Fruit fly (Drosophila melanogaster) whole organism, pupa: ENCODE measurements around the gene mRpL14.

Experiments
- CG10348 ChIP-seq: fragments of 200-800 bp; sonication (Bioruptor generic); IDR thresholded peaks from 2 replicates; pipeline ENCODE4 v1.3.6; 2022; ENCODE audit warnings: missing biosample characterization, missing genetic modification characterization
- CG12605 ChIP-seq: fragments of 200-800 bp; sonication (Bioruptor generic); IDR thresholded peaks from 2 replicates; pipeline ENCODE4 v1.3.6; 2022; ENCODE audit warnings: missing biosample characterization, missing genetic modification characterization
- CG13204 ChIP-seq: fragments of 200-800 bp; sonication (Bioruptor generic); optimal IDR thresholded peaks from 2 replicates; lab custom pipeline; 2018; ENCODE audit warnings: missing biosample characterization, mild to moderate bottlenecking, missing genetic modification characterization, moderate library complexity
- CG14655 ChIP-seq: fragments of 200-800 bp; sonication (Bioruptor generic); optimal IDR thresholded peaks from 3 replicates; lab custom pipeline; 2017; ENCODE audit warnings: mild to moderate bottlenecking, missing biosample characterization, missing genetic modification reagents, missing genetic modification characterization
- CG15710 ChIP-seq: fragments of 200-800 bp; sonication (Bioruptor generic); optimal IDR thresholded peaks from 2 replicates; lab custom pipeline; 2018; ENCODE audit warnings: missing biosample characterization, mild to moderate bottlenecking, missing genetic modification characterization, moderate library complexity
- CG17806 ChIP-seq: fragments of 200-800 bp; sonication (Bioruptor generic); optimal IDR thresholded peaks from 2 replicates; lab custom pipeline; 2018; ENCODE audit warnings: missing biosample characterization, mild to moderate bottlenecking, missing genetic modification characterization, moderate library complexity
- CG32121 ChIP-seq: fragments of 200-800 bp; sonication (Bioruptor generic); IDR thresholded peaks from 2 replicates; pipeline ENCODE4 v1.3.6; 2022; ENCODE audit warnings: missing biosample characterization, missing genetic modification characterization
- CG34367 ChIP-seq: fragments of 200-800 bp; sonication (Bioruptor generic); optimal IDR thresholded peaks from 2 replicates; lab custom pipeline; 2018; ENCODE audit warnings: missing biosample characterization, mild to moderate bottlenecking, missing genetic modification characterization
- CG4496 ChIP-seq: fragments of 200-800 bp; sonication (Bioruptor generic); IDR thresholded peaks from 3 replicates; pipeline ENCODE4 v1.3.6; 2022; ENCODE audit warnings: missing biosample characterization, missing genetic modification characterization
- CG8159 ChIP-seq: fragments of 200-800 bp; sonication (Bioruptor generic); optimal IDR thresholded peaks from 3 replicates; lab custom pipeline; 2018; ENCODE audit warnings: missing biosample characterization, mild to moderate bottlenecking, missing genetic modification characterization, moderate library complexity
- CG8301 ChIP-seq: fragments of 200-800 bp; sonication (Bioruptor generic); optimal IDR thresholded peaks from 2 replicates; lab custom pipeline; 2018; ENCODE audit warnings: missing biosample characterization, mild to moderate bottlenecking, missing genetic modification characterization
- CG9948 ChIP-seq: fragments of 200-800 bp; sonication (Bioruptor generic); optimal IDR thresholded peaks from 2 replicates; lab custom pipeline; 2018; ENCODE audit warnings: missing biosample characterization, mild to moderate bottlenecking, missing genetic modification characterization, moderate library complexity
- D1 ChIP-seq: fragments of 200-800 bp; sonication (Bioruptor generic); optimal IDR thresholded peaks from 2 replicates; lab custom pipeline; 2018; ENCODE audit warnings: missing biosample characterization, mild to moderate bottlenecking, missing genetic modification characterization, moderate library complexity
- EcR ChIP-seq: fragments of 200-800 bp; sonication (Bioruptor generic); optimal IDR thresholded peaks from 3 replicates; lab custom pipeline; 2019; ENCODE audit warnings: missing biosample characterization, missing genetic modification characterization, mild to moderate bottlenecking, moderate library complexity, missing genetic modification reagents
- Ets98B ChIP-seq: fragments of 200-800 bp; sonication (Bioruptor generic); IDR thresholded peaks from 2 replicates; pipeline ENCODE4 v1.3.6; 2022; ENCODE audit warnings: missing biosample characterization, missing genetic modification characterization
- Pif1A ChIP-seq: fragments of 200-800 bp; sonication (Bioruptor generic); optimal IDR thresholded peaks from 3 replicates; lab custom pipeline; 2016; ENCODE audit warnings: missing biosample characterization, missing genetic modification characterization
- Pif1B ChIP-seq: fragments of 200-800 bp; sonication (Bioruptor generic); optimal IDR thresholded peaks from 3 replicates; lab custom pipeline; 2016; ENCODE audit warnings: missing biosample characterization, missing genetic modification characterization
- Snoo ChIP-seq: fragments of 200-800 bp; sonication (Bioruptor generic); optimal IDR thresholded peaks from 3 replicates; lab custom pipeline; 2017; ENCODE audit warnings: missing biosample characterization, mild to moderate bottlenecking, missing genetic modification characterization, inconsistent platforms
- fd96Ca ChIP-seq: fragments of 200-800 bp; sonication (Bioruptor generic); IDR thresholded peaks from 3 replicates; pipeline ENCODE4 v1.3.6; 2022; ENCODE audit warnings: missing biosample characterization, missing genetic modification characterization
- gl ChIP-seq: fragments of 200-800 bp; sonication (Bioruptor generic); optimal IDR thresholded peaks from 2 replicates; lab custom pipeline; 2018; ENCODE audit warnings: missing biosample characterization, mild to moderate bottlenecking, missing genetic modification characterization
- rn ChIP-seq: fragments of 200-800 bp; sonication (Bioruptor generic); IDR thresholded peaks from 2 replicates; pipeline ENCODE4 v1.3.6; 2022; ENCODE audit warnings: missing biosample characterization, missing genetic modification characterization

The mRpL14 gene

DNA sequence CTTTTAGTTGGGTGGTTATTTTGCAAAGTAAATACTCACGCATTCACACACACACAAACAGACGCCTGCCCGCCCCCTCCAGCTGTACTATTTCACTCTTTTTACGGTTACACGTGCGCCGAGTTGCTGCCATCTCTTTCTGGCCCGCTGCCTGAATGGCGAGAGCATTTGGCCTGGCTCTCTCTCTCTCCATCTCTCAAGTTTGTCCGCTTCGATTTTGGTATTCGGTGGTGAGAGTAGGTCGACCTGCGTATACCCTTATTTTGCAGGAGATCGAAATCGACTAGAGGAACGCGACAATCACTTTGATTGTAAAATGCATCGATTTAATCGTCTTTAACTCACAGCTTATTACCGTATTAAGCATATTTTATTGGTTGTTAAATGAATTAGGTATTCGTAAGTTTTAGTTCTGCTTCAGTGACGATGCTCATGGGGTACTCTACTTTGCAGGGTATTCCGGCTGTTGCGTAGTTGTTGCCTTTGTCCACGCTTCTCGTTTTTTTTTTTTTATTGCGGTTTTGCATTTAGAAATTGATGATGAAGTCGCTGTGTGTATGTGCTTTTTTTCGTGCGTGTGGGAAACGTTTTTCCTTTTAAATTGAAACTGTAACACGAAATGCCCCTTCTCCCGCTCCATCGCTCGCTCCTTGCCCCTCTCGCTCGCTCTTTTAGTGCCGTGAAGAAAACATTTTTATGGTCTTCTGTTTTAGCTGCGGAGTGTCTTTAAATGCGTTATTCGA is 40.5 kb downstream of the mRpL14 start:
- TF ChIP-seq CG4496 (GFP tag; lab: Robert Waterston, UW) (peak; percentile 65; the same call in 1 of the 3 replicates), D1 (tag; lab: Kevin White, UChicago) (peak; percentile 35), CG8159 (tag; lab: Kevin White, UChicago) (peak; percentile 81), CG12605 (GFP tag; lab: Robert Waterston, UW) (peak; percentile 56), Snoo (tag; lab: Kevin White, UChicago) (peak; percentile 75), Ets98B (GFP tag; lab: Robert Waterston, UW) (peak; percentile 66), CG10348 (GFP tag; lab: Robert Waterston, UW) (no peak; the same call in 1 of the 2 replicates), CG9948 (tag; lab: Kevin White, UChicago) (peak; percentile 63), rn (peak; percentile 43; the same call in 1 of the 2 replicates), CG13204 (GFP tag; lab: Kevin White, UChicago) (peak; percentile 53), CG32121 (GFP tag; lab: Robert Waterston, UW) (peak; percentile 56; the same call in 1 of the 2 replicates), fd96Ca (GFP tag; lab: Robert Waterston, UW) (peak; percentile 68; the same call in 2 of the 3 replicates), CG14655 (GFP tag; lab: Kevin White, UChicago) (peak; percentile 80), gl (peak; percentile 68), CG34367 (tag; lab: Kevin White, UChicago) (peak; percentile 70), CG15710 (tag; lab: Kevin White, UChicago) (peak; percentile 76), Pif1B (GFP tag; lab: Kevin White, UChicago) (peak; percentile 87), CG17806 (tag; lab: Kevin White, UChicago) (peak; percentile 76), EcR (GFP tag; lab: Kevin White, UChicago) (peak; percentile 68), Pif1A (peak; percentile 87), CG8301 (tag; lab: Kevin White, UChicago) (peak; percentile 82)

DNA sequence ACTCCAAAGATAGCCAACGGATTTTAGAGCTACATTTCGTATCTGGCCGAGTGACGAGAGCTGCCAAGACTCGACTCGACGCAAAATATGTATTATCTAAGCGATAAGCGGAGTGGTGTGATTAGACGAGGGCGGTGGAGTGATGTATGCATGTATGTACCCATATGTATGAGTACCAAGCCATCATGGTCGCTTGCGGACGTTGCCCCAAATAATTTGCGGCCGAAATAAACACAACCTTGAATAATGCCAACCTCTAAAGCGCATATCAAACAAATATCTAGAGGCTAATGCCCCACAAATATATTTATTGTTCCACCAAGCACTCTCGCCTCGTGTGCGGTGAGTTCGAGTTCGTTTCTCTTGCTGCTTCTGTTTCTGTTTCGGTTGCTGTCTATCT is 41.6 kb downstream of the mRpL14 start:
- TF ChIP-seq Pif1B (GFP tag; lab: Kevin White, UChicago) (no peak), Pif1A (no peak), CG10348 (GFP tag; lab: Robert Waterston, UW) (no peak), CG9948 (tag; lab: Kevin White, UChicago) (no peak), CG15710 (tag; lab: Kevin White, UChicago) (no peak), Snoo (tag; lab: Kevin White, UChicago) (no peak), CG8301 (tag; lab: Kevin White, UChicago) (no peak), CG14655 (GFP tag; lab: Kevin White, UChicago) (no peak), Ets98B (GFP tag; lab: Robert Waterston, UW) (no peak), CG12605 (GFP tag; lab: Robert Waterston, UW) (no peak), CG13204 (GFP tag; lab: Kevin White, UChicago) (no peak), fd96Ca (GFP tag; lab: Robert Waterston, UW) (no peak), rn (no peak), CG32121 (GFP tag; lab: Robert Waterston, UW) (no peak), EcR (GFP tag; lab: Kevin White, UChicago) (no peak), CG4496 (GFP tag; lab: Robert Waterston, UW) (no peak), CG17806 (tag; lab: Kevin White, UChicago) (no peak), CG8159 (tag; lab: Kevin White, UChicago) (no peak), gl (no peak)

DNA sequence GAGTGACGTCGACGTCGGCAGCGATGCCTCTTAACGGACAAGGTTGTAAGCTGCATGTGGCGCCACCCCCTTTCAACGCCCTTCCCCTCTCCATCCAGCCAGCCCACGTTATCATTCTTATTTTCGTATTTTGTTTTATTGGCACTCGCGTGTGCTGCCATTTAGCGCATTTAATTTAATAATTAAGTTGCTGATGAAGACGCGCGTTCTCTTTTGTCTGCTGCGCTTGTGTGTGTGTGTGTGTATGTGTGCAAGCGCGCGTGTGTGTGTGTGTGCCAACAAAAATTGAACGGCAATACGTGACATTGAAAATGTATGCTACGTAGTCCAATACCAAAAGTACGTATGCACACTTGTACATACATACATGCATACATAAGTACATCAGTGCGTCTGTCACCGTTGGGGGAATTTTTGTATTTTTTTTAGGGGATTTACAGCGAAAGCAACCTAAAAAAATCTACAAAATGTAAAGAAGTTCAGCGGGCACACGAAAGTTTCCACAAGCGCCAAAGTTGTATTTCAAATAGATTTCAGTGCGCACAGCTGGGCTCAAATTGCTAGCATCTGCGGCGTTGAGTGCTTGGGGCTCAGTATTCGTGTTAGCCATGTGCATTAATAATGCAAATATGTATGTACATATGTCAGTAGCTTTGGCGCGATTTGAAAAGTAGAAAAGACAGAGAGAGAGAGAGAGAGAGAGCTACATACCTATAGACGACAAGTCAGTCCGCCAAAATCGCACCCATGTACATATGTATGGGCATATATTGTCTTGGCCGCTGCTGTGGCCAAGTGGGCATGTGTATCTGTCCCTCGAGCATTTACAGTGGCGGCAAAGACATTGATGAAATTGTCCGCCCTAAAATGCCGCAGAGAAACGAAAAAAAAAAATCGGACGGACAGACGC is 42.6 kb downstream of the mRpL14 start:
- TF ChIP-seq Snoo (tag; lab: Kevin White, UChicago) = peak; percentile 63
- no peak for TF ChIP-seq EcR (GFP tag; lab: Kevin White, UChicago)
- TF ChIP-seq CG14655 (GFP tag; lab: Kevin White, UChicago) = peak; percentile 79
- TF ChIP-seq CG4496 (GFP tag; lab: Robert Waterston, UW) = peak; percentile 82
- peak; percentile 59 for TF ChIP-seq rn
- peak; percentile 28 for TF ChIP-seq CG13204 (GFP tag; lab: Kevin White, UChicago)
- TF ChIP-seq gl = peak; percentile 19
- TF ChIP-seq CG9948 (tag; lab: Kevin White, UChicago) = peak; percentile 60
- peak; percentile 64 for TF ChIP-seq CG15710 (tag; lab: Kevin White, UChicago)
- TF ChIP-seq CG10348 (GFP tag; lab: Robert Waterston, UW) = peak; percentile 60; the same call in 1 of the 2 replicates
- peak; percentile 80 for TF ChIP-seq CG32121 (GFP tag; lab: Robert Waterston, UW)
- TF ChIP-seq Pif1B (GFP tag; lab: Kevin White, UChicago) = peak; percentile 59
- TF ChIP-seq CG8301 (tag; lab: Kevin White, UChicago) = peak; percentile 70
- peak; percentile 85 for TF ChIP-seq fd96Ca (GFP tag; lab: Robert Waterston, UW)
- peak; percentile 60 for TF ChIP-seq CG17806 (tag; lab: Kevin White, UChicago)
- peak; percentile 70 for TF ChIP-seq CG8159 (tag; lab: Kevin White, UChicago)
- peak; percentile 45 for TF ChIP-seq CG34367 (tag; lab: Kevin White, UChicago)
- peak; percentile 73 for TF ChIP-seq Ets98B (GFP tag; lab: Robert Waterston, UW)
- TF ChIP-seq D1 (tag; lab: Kevin White, UChicago) = no peak
- peak; percentile 78 for TF ChIP-seq Pif1A
- TF ChIP-seq CG12605 (GFP tag; lab: Robert Waterston, UW) = peak; percentile 46

DNA sequence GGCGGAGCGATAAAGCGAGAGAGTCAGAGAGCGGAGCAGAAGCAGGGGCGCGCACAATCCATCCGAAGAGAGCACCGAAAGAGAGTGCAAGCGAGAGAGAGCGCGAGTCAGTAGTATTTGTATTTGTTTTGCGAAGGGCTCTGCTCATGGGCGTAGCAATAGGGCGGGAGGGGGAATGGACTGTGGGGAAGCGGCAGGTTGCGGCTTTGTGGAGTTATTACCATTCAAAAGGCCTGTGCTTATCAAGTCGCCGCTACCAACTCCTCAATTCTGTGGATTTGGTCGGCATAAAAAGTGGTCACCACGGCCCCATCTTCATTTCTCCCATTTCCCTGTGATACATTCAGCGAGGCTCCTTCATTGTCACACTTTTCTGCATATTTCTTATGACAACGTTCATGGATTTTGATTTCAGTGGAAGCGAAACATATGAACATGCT is 43.4 kb downstream of the mRpL14 start:
- peak; percentile 47; the same call in 2 of the 3 replicates for TF ChIP-seq CG4496 (GFP tag; lab: Robert Waterston, UW)
- peak; percentile 53 for TF ChIP-seq CG17806 (tag; lab: Kevin White, UChicago)
- TF ChIP-seq CG8301 (tag; lab: Kevin White, UChicago) = peak; percentile 59
- TF ChIP-seq rn = 0 out of 2 replicates have a peak, but pooled peaks have one; percentile 4
- TF ChIP-seq CG32121 (GFP tag; lab: Robert Waterston, UW) = peak; percentile 61; the same call in 1 of the 2 replicates
- TF ChIP-seq Pif1A = peak; percentile 40
- TF ChIP-seq EcR (GFP tag; lab: Kevin White, UChicago) = no peak
- TF ChIP-seq CG8159 (tag; lab: Kevin White, UChicago) = peak; percentile 78
- TF ChIP-seq CG14655 (GFP tag; lab: Kevin White, UChicago) = peak; percentile 45
- TF ChIP-seq gl = peak; percentile 28
- peak; percentile 72 for TF ChIP-seq Snoo (tag; lab: Kevin White, UChicago)
- no peak for TF ChIP-seq CG10348 (GFP tag; lab: Robert Waterston, UW)
- TF ChIP-seq CG12605 (GFP tag; lab: Robert Waterston, UW) = peak; percentile 38; the same call in 1 of the 2 replicates
- TF ChIP-seq CG15710 (tag; lab: Kevin White, UChicago) = peak; percentile 62
- no peak for TF ChIP-seq Pif1B (GFP tag; lab: Kevin White, UChicago)
- peak; percentile 70 for TF ChIP-seq fd96Ca (GFP tag; lab: Robert Waterston, UW)
- TF ChIP-seq CG34367 (tag; lab: Kevin White, UChicago) = peak; percentile 38
- no peak; the same call in 1 of the 2 replicates for TF ChIP-seq Ets98B (GFP tag; lab: Robert Waterston, UW)
- TF ChIP-seq CG9948 (tag; lab: Kevin White, UChicago) = peak; percentile 72
- no peak for TF ChIP-seq D1 (tag; lab: Kevin White, UChicago)
- TF ChIP-seq CG13204 (GFP tag; lab: Kevin White, UChicago) = peak; percentile 39
- TF ChIP-seq, all 21 proteins: peak for 16
